Worm (Caenorhabditis elegans) whole organism, late embryonic: ENCODE data around the gene M03F8.7.

Experiments
- C38D4.7 ChIP-seq: fragments of 200-800 bp; sonication (Bioruptor generic); optimal IDR thresholded peaks from 2 replicates; lab custom pipeline; 2018; ENCODE audit warnings: mild to moderate bottlenecking, missing genetic modification characterization, moderate library complexity, missing compliant biosample characterization
- Y22D7AL.16 ChIP-seq: sonication (generic microtip); optimal IDR thresholded peaks from 2 replicates; lab custom pipeline; 2016; ENCODE audit warnings: missing genetic modification characterization, missing compliant biosample characterization
- ama-1 ChIP-seq: fragments of 150-350 bp; optimal IDR thresholded peaks from 2 replicates; lab custom pipeline; 2014
- ceh-18 ChIP-seq: sonication (generic microtip); optimal IDR thresholded peaks from 2 replicates; lab custom pipeline; 2016; ENCODE audit warnings: missing genetic modification characterization, missing compliant biosample characterization
- ceh-19 ChIP-seq: fragments of 200-800 bp; sonication (Bioruptor generic); optimal IDR thresholded peaks from 2 replicates; lab custom pipeline; 2018; ENCODE audit warnings: mild to moderate bottlenecking, missing genetic modification characterization, missing compliant biosample characterization
- ceh-2 ChIP-seq: sonication (generic microtip); optimal IDR thresholded peaks from 2 replicates; lab custom pipeline; 2016; ENCODE audit warnings: missing genotype, missing genetic modification characterization, missing compliant biosample characterization
- ceh-22 ChIP-seq: sonication (generic microtip); optimal IDR thresholded peaks from 2 replicates; lab custom pipeline; 2017; ENCODE audit warnings: missing biosample characterization, missing genetic modification characterization
- ceh-24 ChIP-seq: sonication (generic microtip); optimal IDR thresholded peaks from 2 replicates; lab custom pipeline; 2016; ENCODE audit warnings: mild to moderate bottlenecking, missing genetic modification characterization, missing compliant biosample characterization
- ceh-31 ChIP-seq: sonication (generic microtip); optimal IDR thresholded peaks from 2 replicates; lab custom pipeline; 2016; ENCODE audit warnings: missing genetic modification characterization, missing compliant biosample characterization
- ceh-34 ChIP-seq: sonication (generic microtip); optimal IDR thresholded peaks from 2 replicates; lab custom pipeline; 2016; ENCODE audit warnings: mild to moderate bottlenecking, missing genetic modification characterization, missing compliant biosample characterization
- ceh-45 ChIP-seq: fragments of 200-800 bp; sonication (Bioruptor generic); IDR thresholded peaks from 2 replicates; pipeline ENCODE4 v1.3.6; 2022; ENCODE audit warnings: missing genetic modification reagents, missing genetic modification characterization, missing compliant biosample characterization
- ceh-48 ChIP-seq: sonication (generic microtip); optimal IDR thresholded peaks from 2 replicates; lab custom pipeline; 2016; ENCODE audit warnings: missing genetic modification characterization, inconsistent platforms, missing compliant biosample characterization
- ceh-9 ChIP-seq: sonication (generic microtip); optimal IDR thresholded peaks from 2 replicates; lab custom pipeline; 2016; ENCODE audit warnings: mild to moderate bottlenecking, missing genetic modification characterization, inconsistent platforms, missing compliant biosample characterization
- che-1 ChIP-seq: sonication (generic microtip); optimal IDR thresholded peaks from 2 replicates; lab custom pipeline; 2016; ENCODE audit warnings: mild to moderate bottlenecking, missing genetic modification characterization, missing compliant biosample characterization
- dmd-4 ChIP-seq: sonication (generic microtip); optimal IDR thresholded peaks from 2 replicates; lab custom pipeline; 2016; ENCODE audit warnings: borderline replicate concordance, missing genetic modification characterization, missing compliant biosample characterization
- ets-4 ChIP-seq: sonication (generic microtip); optimal IDR thresholded peaks from 2 replicates; lab custom pipeline; 2016; ENCODE audit warnings: missing genetic modification characterization, missing compliant biosample characterization
- fax-1 ChIP-seq: sonication (generic microtip); optimal IDR thresholded peaks from 2 replicates; lab custom pipeline; 2016; ENCODE audit warnings: missing genotype, missing genetic modification characterization, missing compliant biosample characterization
- gmeb-2 ChIP-seq: sonication (generic microtip); optimal IDR thresholded peaks from 2 replicates; lab custom pipeline; 2016; ENCODE audit warnings: missing genetic modification characterization, inconsistent platforms, missing compliant biosample characterization
- hlh-30 ChIP-seq: sonication (generic microtip); optimal IDR thresholded peaks from 2 replicates; lab custom pipeline; 2017; ENCODE audit warnings: antibody characterized with exemption, missing genetic modification characterization, missing compliant biosample characterization; ENCODE audit not compliant: insufficient read depth
- lim-6 ChIP-seq: sonication (generic microtip); optimal IDR thresholded peaks from 2 replicates; lab custom pipeline; 2016; ENCODE audit warnings: missing genetic modification characterization, missing compliant biosample characterization
- madf-2 ChIP-seq: sonication (generic microtip); optimal IDR thresholded peaks from 2 replicates; lab custom pipeline; 2017; ENCODE audit warnings: missing genetic modification characterization, missing compliant biosample characterization
- mec-3 ChIP-seq: sonication (generic microtip); optimal IDR thresholded peaks from 2 replicates; lab custom pipeline; 2016; ENCODE audit warnings: borderline replicate concordance, missing genetic modification characterization, missing compliant biosample characterization
- nhr-232 ChIP-seq: sonication (generic microtip); optimal IDR thresholded peaks from 2 replicates; lab custom pipeline; 2016; ENCODE audit warnings: missing genetic modification characterization, missing compliant biosample characterization
- npax-4 ChIP-seq: sonication (generic microtip); optimal IDR thresholded peaks from 2 replicates; lab custom pipeline; 2016; ENCODE audit warnings: missing genetic modification characterization, missing compliant biosample characterization
- pag-3 ChIP-seq: sonication (generic microtip); optimal IDR thresholded peaks from 2 replicates; lab custom pipeline; 2016; ENCODE audit warnings: missing compliant biosample characterization, missing genetic modification characterization, borderline replicate concordance
- pax-1 ChIP-seq: fragments of 150-350 bp; optimal IDR thresholded peaks from 2 replicates; lab custom pipeline; 2014; ENCODE audit warnings: missing biosample characterization, missing genetic modification characterization
- pha-2 ChIP-seq: sonication (generic microtip); optimal IDR thresholded peaks from 2 replicates; lab custom pipeline; 2017; ENCODE audit warnings: mild to moderate bottlenecking, missing genetic modification characterization, missing compliant biosample characterization
- pha-4 ChIP-seq: fragments of 150-350 bp; optimal IDR thresholded peaks from 2 replicates; lab custom pipeline; 2018; ENCODE audit warnings: missing biosample characterization, missing genetic modification reagents, missing genetic modification characterization
- pqm-1 ChIP-seq: sonication (generic microtip); optimal IDR thresholded peaks from 2 replicates; lab custom pipeline; 2016; ENCODE audit warnings: missing genetic modification characterization, missing compliant biosample characterization
- pros-1 ChIP-seq: fragments of 150-350 bp; optimal IDR thresholded peaks from 2 replicates; lab custom pipeline; 2014; ENCODE audit warnings: missing biosample characterization, missing genetic modification reagents, missing genetic modification characterization
- rnt-1 ChIP-seq: sonication (generic microtip); optimal IDR thresholded peaks from 2 replicates; lab custom pipeline; 2016; ENCODE audit warnings: missing genetic modification characterization, missing compliant biosample characterization
- syd-9 ChIP-seq: sonication (generic microtip); optimal IDR thresholded peaks from 2 replicates; lab custom pipeline; 2016; ENCODE audit warnings: mild to moderate bottlenecking, missing genetic modification characterization, moderate library complexity, missing compliant biosample characterization
- ttx-3 ChIP-seq: sonication (generic microtip); optimal IDR thresholded peaks from 2 replicates; lab custom pipeline; 2016; ENCODE audit warnings: missing genetic modification reagents, missing genetic modification characterization, missing compliant biosample characterization
- unc-3 ChIP-seq, 2 experiments: fragments of 200-800 bp in 1 of 2; sonication (Bioruptor generic) in 1 of 2; sonication (generic microtip) in 1 of 2; conservative IDR thresholded peaks in 1 of 2; optimal IDR thresholded peaks in 1 of 2; 2 replicates each; pipeline versions ENCODE4 v1.3.6 to Lab custom; 2016 to 2022; ENCODE audit warnings: missing compliant biosample characterization in 2 of 2, missing genetic modification characterization in 2 of 2, missing genetic modification reagents in 1 of 2
- unc-42 ChIP-seq: sonication (generic microtip); optimal IDR thresholded peaks from 2 replicates; lab custom pipeline; 2016; ENCODE audit warnings: missing genotype, missing genetic modification characterization, missing compliant biosample characterization
- unc-86 ChIP-seq: sonication (generic microtip); optimal IDR thresholded peaks from 2 replicates; lab custom pipeline; 2016; ENCODE audit warnings: missing genetic modification characterization, missing compliant biosample characterization
- ztf-16 ChIP-seq: sonication (generic microtip); optimal IDR thresholded peaks from 2 replicates; lab custom pipeline; 2017; ENCODE audit warnings: missing genetic modification characterization, missing compliant biosample characterization

M03F8.7 gene

ce11 chrV:5973713-5974112, 37.0 kb downstream of the M03F8.7 start:
- TF ChIP-seq ceh-45 (GFP tag; lab: Robert Waterston, UW) (no peak), pha-4 (tag; lab: Kevin White, UChicago) (no peak), gmeb-2 (tag; lab: Kevin White, UChicago) (no peak), ceh-31 (tag; lab: Kevin White, UChicago) (no peak), Y22D7AL.16 (no peak)

- TF ChIP-seq rnt-1 (tag; lab: Kevin White, UChicago) (no peak), ama-1 (lab: Kevin White, UChicago) (no peak), fax-1 (tag; lab: Kevin White, UChicago) (no peak), pha-4 (tag; lab: Kevin White, UChicago) (no peak), ceh-2 (tag; lab: Kevin White, UChicago) (no peak), ttx-3 (tag; lab: Kevin White, UChicago) (no peak)
Observed at ce11 chrV:5975724-5976123, 39.0 kb downstream of the M03F8.7 start, which contains the start of gene acy-2. acy-2 (plus strand) TSS chrV:5976024.

- TF ChIP-seq pax-1 (tag; lab: Kevin White, UChicago): peak; percentile 36
- TF ChIP-seq pros-1: no peak
- no peak for TF ChIP-seq ceh-34
- no peak for TF ChIP-seq ceh-45 (GFP tag; lab: Robert Waterston, UW)
- TF ChIP-seq ceh-48 (tag; lab: Kevin White, UChicago): no peak
Observed at ce11 chrV:5982722-5983121, 46.0 kb downstream of the M03F8.7 start.

- TF ChIP-seq C38D4.7 (GFP tag; lab: Kevin White, UChicago) (no peak), gmeb-2 (tag; lab: Kevin White, UChicago) (no peak), ceh-31 (tag; lab: Kevin White, UChicago) (no peak), Y22D7AL.16 (no peak), pha-4 (tag; lab: Kevin White, UChicago) (no peak), ceh-45 (GFP tag; lab: Robert Waterston, UW) (no peak), che-1 (tag; lab: Kevin White, UChicago) (no peak), ceh-9 (tag; lab: Kevin White, UChicago) (no peak), ttx-3 (tag; lab: Kevin White, UChicago) (no peak), hlh-30 (tag; lab: Kevin White, UChicago) (no peak), ceh-34 (no peak), ztf-16 (tag; lab: Kevin White, UChicago) (no peak), ets-4 (tag; lab: Kevin White, UChicago) (no peak), nhr-232 (tag; lab: Kevin White, UChicago) (no peak), unc-3 (GFP tag; conservative IDR thresholded peaks at IDR 0.05; lab: Robert Waterston, UW) (no peak), unc-3 (tag; optimal IDR thresholded peaks at IDR 0.05; lab: Kevin White, UChicago) (no peak), unc-86 (no peak), syd-9 (tag; lab: Kevin White, UChicago) (no peak), ceh-24 (tag; lab: Kevin White, UChicago) (no peak), unc-42 (tag; lab: Kevin White, UChicago) (no peak)
Observed at ce11 chrV:5983380-5983779, 46.6 kb downstream of the M03F8.7 start, which contains the start of gene dhs-16. dhs-16 (plus strand) TSS chrV:5983745.

- TF ChIP-seq ceh-24 (tag; lab: Kevin White, UChicago): no peak
- TF ChIP-seq ceh-18 (tag; lab: Kevin White, UChicago): no peak
- no peak for TF ChIP-seq pha-2 (tag; lab: Kevin White, UChicago)
- no peak for TF ChIP-seq gmeb-2 (tag; lab: Kevin White, UChicago)
- TF ChIP-seq ceh-22 (tag; lab: Kevin White, UChicago): no peak
- no peak for TF ChIP-seq ceh-45 (GFP tag; lab: Robert Waterston, UW)
- no peak for TF ChIP-seq npax-4 (tag; lab: Kevin White, UChicago)
- TF ChIP-seq nhr-232 (tag; lab: Kevin White, UChicago): no peak
- TF ChIP-seq ceh-31 (tag; lab: Kevin White, UChicago): no peak
- no peak for TF ChIP-seq pqm-1 (tag; lab: Kevin White, UChicago)
- no peak for TF ChIP-seq ceh-19 (GFP tag; lab: Kevin White, UChicago)
- no peak for TF ChIP-seq lim-6
- no peak for TF ChIP-seq rnt-1 (tag; lab: Kevin White, UChicago)
- TF ChIP-seq dmd-4 (tag; lab: Kevin White, UChicago): no peak
- no peak for TF ChIP-seq mec-3 (tag; lab: Kevin White, UChicago)
- no peak for TF ChIP-seq ceh-34
- TF ChIP-seq madf-2 (tag; lab: Kevin White, UChicago): no peak
- TF ChIP-seq pha-4 (tag; lab: Kevin White, UChicago): no peak
- no peak for TF ChIP-seq pag-3 (tag; lab: Kevin White, UChicago)
Observed at ce11 chrV:5984244-5984643, 47.5 kb downstream of the M03F8.7 start.
